Worm (Caenorhabditis elegans): ENCODE data around the gene idpp-13.

ce11 chrIII:881460-881859, 35.3 kb downstream of the idpp-13 start:
- no peak for TF ChIP-seq tra-4 (tag; optimal IDR thresholded peaks at IDR 0.05)
- no peak for TF ChIP-seq pes-1 (GFP tag; IDR thresholded peaks at IDR 0.05)
- TF ChIP-seq ama-1 (optimal IDR thresholded peaks at IDR 0.05) = no peak
- no peak for TF ChIP-seq flt-1 (GFP tag; IDR thresholded peaks at IDR 0.05)
- TF ChIP-seq F13C5.2 (tag; optimal IDR thresholded peaks at IDR 0.05) = no peak
- TF ChIP-seq hnd-1 (tag; optimal IDR thresholded peaks at IDR 0.05) = no peak
- TF ChIP-seq scrt-1 (GFP tag; IDR thresholded peaks at IDR 0.05) = no peak
- no peak for TF ChIP-seq tbx-11 (GFP tag; IDR thresholded peaks at IDR 0.05)
- no peak for TF ChIP-seq B0310.2 (tag; optimal IDR thresholded peaks at IDR 0.05)
- no peak for TF ChIP-seq hmg-4 (GFP tag; optimal IDR thresholded peaks at IDR 0.05)
- no peak for TF ChIP-seq ceh-36 (tag; optimal IDR thresholded peaks at IDR 0.05)
- TF ChIP-seq ceh-13 (GFP tag; optimal IDR thresholded peaks at IDR 0.05) = no peak
- TF ChIP-seq hmbx-1 (tag; optimal IDR thresholded peaks at IDR 0.05) = no peak
- TF ChIP-seq sea-1 (GFP tag; conservative IDR thresholded peaks at IDR 0.05) = no peak
